Worm (Caenorhabditis elegans): ENCODE results near the gene rom-1.
A peak's percentile ranks its signal among the peaks of the same experiment; 100 is the strongest.

The rom-1 gene

DNA sequence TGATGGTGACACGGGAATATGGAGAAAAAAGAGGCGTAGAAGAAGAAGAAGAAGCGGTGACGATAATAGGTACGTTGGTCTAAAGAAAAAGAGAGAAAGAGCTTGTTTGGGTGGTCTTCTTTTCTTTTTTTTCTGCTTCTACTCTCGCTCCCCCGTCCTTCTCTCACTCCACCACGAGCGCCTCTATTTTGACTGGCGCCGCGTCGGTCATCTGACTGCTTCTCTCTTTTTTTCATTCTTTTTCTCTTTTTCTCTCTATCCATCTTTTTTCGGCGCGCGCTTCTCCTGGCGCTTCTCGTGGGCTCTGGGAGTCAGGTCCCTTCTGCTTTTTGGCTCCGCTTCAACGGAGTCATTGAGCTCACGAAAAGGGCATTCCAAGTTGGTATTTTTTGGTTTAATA lies 43.3 kb downstream of the rom-1 start (continued):
- TF ChIP-seq unc-130 (GFP tag; optimal IDR thresholded peaks at IDR 0.05) (no peak), lin-15B (tag; optimal IDR thresholded peaks at IDR 0.05) (no peak), nhr-77 (tag; optimal IDR thresholded peaks at IDR 0.05) (no peak), mes-2 (tag; optimal IDR thresholded peaks at IDR 0.05; ENCODE audit: poor library complexity, severe bottlenecking) (peak; percentile 25), daf-12 (tag; optimal IDR thresholded peaks at IDR 0.05) (no peak), vab-7 (GFP tag; IDR thresholded peaks at IDR 0.05) (no peak), Y5F2A.4 (GFP tag; optimal IDR thresholded peaks at IDR 0.05) (no peak), ceh-20 (GFP tag; IDR thresholded peaks at IDR 0.05) (no peak), egl-43 (GFP tag; IDR thresholded peaks at IDR 0.05) (peak; percentile 56; the same call in 1 of the 2 replicates), nhr-76 (tag; optimal IDR thresholded peaks at IDR 0.05) (no peak), fkh-10 (GFP tag; optimal IDR thresholded peaks at IDR 0.05) (peak; percentile 23), mxl-3 (GFP tag; optimal IDR thresholded peaks at IDR 0.05) (no peak), F49E8.2 (tag; optimal IDR thresholded peaks at IDR 0.05; ENCODE audit: borderline replicate concordance) (no peak), nhr-41 (GFP tag; IDR thresholded peaks at IDR 0.05) (no peak), aha-1 (tag) (no peak), saeg-2 (GFP tag; IDR thresholded peaks at IDR 0.05) (no peak), zag-1 (tag; optimal IDR thresholded peaks at IDR 0.05) (no peak), ama-1 (optimal IDR thresholded peaks at IDR 0.05) (no peak), ces-1 (GFP tag; optimal IDR thresholded peaks at IDR 0.05) (no peak), ceh-82 (tag; optimal IDR thresholded peaks at IDR 0.05) (no peak), F10B5.3 (tag; optimal IDR thresholded peaks at IDR 0.05) (no peak), mdl-1 (tag; optimal IDR thresholded peaks at IDR 0.05) (peak; percentile 59 to 86), Y48G9A.11 (GFP tag; IDR thresholded peaks at IDR 0.05) (no peak), mxl-2 (GFP tag; conservative IDR thresholded peaks at IDR 0.05) (no peak), T20F7.1 (GFP tag; optimal IDR thresholded peaks at IDR 0.05) (no peak), dmd-9 (GFP tag; IDR thresholded peaks at IDR 0.05) (no peak), nhr-111 (GFP tag; optimal IDR thresholded peaks at IDR 0.05) (no peak), lin-38 (GFP tag; IDR thresholded peaks at IDR 0.05) (0 out of 2 replicates have a peak, but pooled peaks have one; percentile 26), lin-1 (GFP tag; IDR thresholded peaks at IDR 0.05) (no peak), set-16 (GFP tag; IDR thresholded peaks at IDR 0.05) (peak; percentile 67), hif-1 (tag; optimal IDR thresholded peaks at IDR 0.05) (peak in 1 of 2 experiments; percentile 62), daf-19 (GFP tag; conservative IDR thresholded peaks at IDR 0.05) (no peak), hmg-1.1 (GFP tag; IDR thresholded peaks at IDR 0.05) (peak; percentile 68), pha-4 (GFP tag; IDR thresholded peaks at IDR 0.05) (no peak), pha-4 (tag; optimal IDR thresholded peaks at IDR 0.05) (no peak), F44E2.7 (GFP tag; IDR thresholded peaks at IDR 0.05) (no peak), zip-11 (GFP tag; IDR thresholded peaks at IDR 0.05) (no peak), mep-1 (tag; optimal IDR thresholded peaks at IDR 0.05) (peak; percentile 55), R02D3.7 (tag; optimal IDR thresholded peaks at IDR 0.05) (no peak), lin-39 (tag; optimal IDR thresholded peaks at IDR 0.05) (no peak), jun-1 (tag; optimal IDR thresholded peaks at IDR 0.05) (no peak), php-3 (GFP tag; IDR thresholded peaks at IDR 0.05) (no peak), nhr-102 (tag; optimal IDR thresholded peaks at IDR 0.05) (no peak), mdt-29 (GFP tag; IDR thresholded peaks at IDR 0.05) (no peak), nhr-28 (tag; optimal IDR thresholded peaks at IDR 0.05) (no peak), daf-16 (GFP tag; optimal IDR thresholded peaks at IDR 0.05) (no peak), daf-16 (tag; optimal IDR thresholded peaks at IDR 0.05) (no peak), F37D6.2 (tag; optimal IDR thresholded peaks at IDR 0.05) (peak; percentile 7), nhr-48 (tag; optimal IDR thresholded peaks at IDR 0.05) (no peak), lin-13 (GFP tag; optimal IDR thresholded peaks at IDR 0.05) (no peak), snpc-4 (tag; optimal IDR thresholded peaks at IDR 0.05) (no peak), ceh-32 (tag; optimal IDR thresholded peaks at IDR 0.05; ENCODE audit: poor library complexity) (no peak), dmd-6 (GFP tag; IDR thresholded peaks at IDR 0.05) (no peak)
